Worm (Caenorhabditis elegans): ENCODE measurements around the gene swt-5.
A peak's percentile ranks its signal among the peaks of the same experiment; 100 is the strongest.

swt-5 gene

DNA sequence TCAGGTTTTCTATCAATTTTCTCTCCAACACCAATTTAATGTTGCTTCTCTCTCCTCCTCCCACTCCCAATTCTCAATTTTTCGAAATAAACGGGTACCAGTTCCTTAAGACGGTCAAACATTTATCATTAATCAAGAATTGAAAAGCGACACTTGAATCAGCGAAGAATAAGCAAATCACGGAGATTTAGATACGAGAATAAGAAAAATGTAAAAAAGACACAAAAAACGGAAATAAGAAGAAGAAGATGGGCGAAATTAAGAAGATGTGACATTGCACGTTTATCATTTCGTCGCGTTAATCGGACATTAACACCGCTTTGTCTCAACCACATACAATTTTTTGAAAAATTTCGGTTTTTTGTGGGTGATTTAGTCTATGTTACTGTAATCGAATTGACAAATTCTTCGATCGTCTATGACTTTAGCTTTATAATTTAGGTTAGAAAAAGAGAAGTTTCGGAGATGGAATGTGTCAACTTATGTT is 3.3 kb downstream of the swt-5 start, which contains the start of gene haao-1:
haao-1 (plus strand) TSS at position 437 of the 487 bp plus-strand sequence.
- TF ChIP-seq nhr-12 (tag; optimal IDR thresholded peaks at IDR 0.05) (no peak), blmp-1 (tag; optimal IDR thresholded peaks at IDR 0.05; ENCODE audit: insufficient read depth) (no peak), gmeb-1 (tag; optimal IDR thresholded peaks at IDR 0.05) (no peak), lin-11 (tag; optimal IDR thresholded peaks at IDR 0.05) (no peak), fos-1 (tag; optimal IDR thresholded peaks at IDR 0.05) (no peak), alr-1 (tag; optimal IDR thresholded peaks at IDR 0.05) (no peak), nhr-129 (tag; optimal IDR thresholded peaks at IDR 0.05) (no peak), ZK546.5 (tag; optimal IDR thresholded peaks at IDR 0.05) (no peak), F13H6.1 (tag; optimal IDR thresholded peaks at IDR 0.05) (no peak), egl-27 (tag; optimal IDR thresholded peaks at IDR 0.05) (no peak)

DNA sequence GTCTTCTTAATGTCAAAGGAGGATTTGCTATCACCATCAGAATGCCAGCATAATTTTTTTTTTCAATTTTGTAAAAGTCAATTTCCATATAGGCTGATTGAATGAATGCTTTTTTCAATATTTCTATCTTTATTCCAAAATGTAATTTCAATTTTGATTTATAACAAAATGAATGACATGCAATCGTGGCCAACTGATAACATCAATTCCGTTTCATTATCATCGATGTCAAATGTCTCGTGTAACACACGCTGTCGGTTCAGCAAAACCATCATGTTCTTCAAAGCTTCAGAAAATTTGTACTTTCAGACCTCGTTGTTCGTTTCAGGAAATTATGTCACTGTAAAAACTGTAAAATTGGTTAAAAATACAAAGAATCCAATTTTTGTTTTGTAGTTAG is 5.7 kb downstream of the swt-5 start:
- TF ChIP-seq peb-1 (tag; optimal IDR thresholded peaks at IDR 0.05) (no peak), lsy-2 (tag; optimal IDR thresholded peaks at IDR 0.05) (no peak), crh-2 (tag; optimal IDR thresholded peaks at IDR 0.05) (peak; percentile 10), lin-39 (tag; optimal IDR thresholded peaks at IDR 0.05) (no peak), mdl-1 (tag; optimal IDR thresholded peaks at IDR 0.05) (peak in 1 of 2 experiments; percentile 13), lin-11 (tag; optimal IDR thresholded peaks at IDR 0.05) (no peak), sma-9 (GFP tag; optimal IDR thresholded peaks at IDR 0.05) (peak; percentile 30), sma-9 (tag; optimal IDR thresholded peaks at IDR 0.05) (no peak), fos-1 (tag; optimal IDR thresholded peaks at IDR 0.05) (peak; percentile 78)

ce11 chrV:9507742-9508141 is 6.5 kb downstream of the swt-5 start, which contains the start of gene acs-14:
Gene acs-14 (plus strand): TSS chrV:9508132.
- TF ChIP-seq nhr-77 (tag; optimal IDR thresholded peaks at IDR 0.05): no peak
- TF ChIP-seq ama-1 (optimal IDR thresholded peaks at IDR 0.05): no peak
- TF ChIP-seq fos-1 (tag; optimal IDR thresholded peaks at IDR 0.05): peak; percentile 17
- no peak for TF ChIP-seq sem-4 (tag; optimal IDR thresholded peaks at IDR 0.05)
- TF ChIP-seq dmd-4 (tag; optimal IDR thresholded peaks at IDR 0.05): no peak

ce11 chrV:9509597-9509996 is 8.4 kb downstream of the swt-5 start:
- TF ChIP-seq ZK546.5 (tag; optimal IDR thresholded peaks at IDR 0.05): no peak
- no peak for TF ChIP-seq unc-39 (tag; optimal IDR thresholded peaks at IDR 0.05)
- no peak for TF ChIP-seq elt-3 (tag; optimal IDR thresholded peaks at IDR 0.05)
- no peak for TF ChIP-seq peb-1 (tag; optimal IDR thresholded peaks at IDR 0.05)
- TF ChIP-seq F13H6.1 (tag; optimal IDR thresholded peaks at IDR 0.05): no peak
- TF ChIP-seq mdl-1 (tag; optimal IDR thresholded peaks at IDR 0.05): no peak
- no peak for TF ChIP-seq zag-1 (tag; optimal IDR thresholded peaks at IDR 0.05)
- no peak for TF ChIP-seq lin-39 (tag; optimal IDR thresholded peaks at IDR 0.05)
- no peak for TF ChIP-seq nhr-11 (tag; optimal IDR thresholded peaks at IDR 0.05)
- TF ChIP-seq nhr-77 (tag; optimal IDR thresholded peaks at IDR 0.05): no peak
- TF ChIP-seq snpc-4 (tag; optimal IDR thresholded peaks at IDR 0.05): no peak
- TF ChIP-seq unc-55 (GFP tag; optimal IDR thresholded peaks at IDR 0.05): no peak
- no peak for TF ChIP-seq unc-62 (GFP tag; optimal IDR thresholded peaks at IDR 0.05)
- TF ChIP-seq ztf-4 (tag; optimal IDR thresholded peaks at IDR 0.05): no peak

- TF ChIP-seq peb-1 (tag; optimal IDR thresholded peaks at IDR 0.05) (no peak), C34F6.9 (tag; optimal IDR thresholded peaks at IDR 0.05) (peak; percentile 82), R02D3.7 (tag; optimal IDR thresholded peaks at IDR 0.05) (no peak), unc-62 (GFP tag; optimal IDR thresholded peaks at IDR 0.05) (no peak), sma-9 (GFP tag; optimal IDR thresholded peaks at IDR 0.05) (peak; percentile 74), sma-9 (tag; optimal IDR thresholded peaks at IDR 0.05) (no peak), ceh-82 (tag; optimal IDR thresholded peaks at IDR 0.05) (no peak), sma-3 (GFP tag; optimal IDR thresholded peaks at IDR 0.05) (peak; percentile 46), ama-1 (optimal IDR thresholded peaks at IDR 0.05) (no peak), ztf-4 (tag; optimal IDR thresholded peaks at IDR 0.05) (no peak), gmeb-1 (tag; optimal IDR thresholded peaks at IDR 0.05) (peak; percentile 73), nhr-21 (tag; optimal IDR thresholded peaks at IDR 0.05) (no peak), lin-13 (GFP tag; optimal IDR thresholded peaks at IDR 0.05) (no peak), ztf-11 (tag; optimal IDR thresholded peaks at IDR 0.05) (no peak), zag-1 (tag; optimal IDR thresholded peaks at IDR 0.05) (no peak), nhr-129 (tag; optimal IDR thresholded peaks at IDR 0.05) (no peak), lsy-2 (tag; optimal IDR thresholded peaks at IDR 0.05) (peak; percentile 68 to 80), nhr-25 (tag; optimal IDR thresholded peaks at IDR 0.05) (peak; percentile 39), nhr-237 (tag; optimal IDR thresholded peaks at IDR 0.05) (no peak), snpc-4 (tag; optimal IDR thresholded peaks at IDR 0.05) (peak; percentile 51), mab-5 (tag; optimal IDR thresholded peaks at IDR 0.05) (peak; percentile 58), F13H6.1 (tag; optimal IDR thresholded peaks at IDR 0.05) (peak; percentile 38), dmd-4 (tag; optimal IDR thresholded peaks at IDR 0.05) (no peak), crh-2 (tag; optimal IDR thresholded peaks at IDR 0.05) (peak; percentile 10)
These were observed 12.4 kb downstream of the swt-5 start, which contains the start of gene eif-2Bdelta for ce11 chrV:9513590-9513989. Gene eif-2Bdelta (plus strand): TSS chrV:9513824.

Data from whole organism, L2 larva.